Worm (Caenorhabditis elegans): ENCODE measurements around the gene F58F9.3.

- TF ChIP-seq cebp-2 (GFP tag; IDR thresholded peaks at IDR 0.05): no peak
- no peak for TF ChIP-seq hmg-1.2 (GFP tag; IDR thresholded peaks at IDR 0.05)
These were observed 47.5 kb upstream of the F58F9.3 start, which contains the start of gene asp-9 for ce11 chrIV:6185578-6185977.
